Worm (Caenorhabditis elegans) whole organism, young adult: ENCODE measurements around the gene pus-1.

Experiments used
- F55B11.4 ChIP-seq: sonication (generic microtip); optimal IDR thresholded peaks from 2 replicates; lab custom pipeline; 2016; ENCODE audit warnings: missing compliant biosample characterization, missing genetic modification characterization, borderline replicate concordance; ENCODE audit not compliant: insufficient read depth
- K11D2.4 ChIP-seq: fragments of 200-800 bp; sonication (Bioruptor generic); IDR thresholded peaks from 2 replicates; pipeline ENCODE4 v1.3.6; 2022; ENCODE audit warnings: missing genetic modification reagents, missing genetic modification characterization, missing compliant biosample characterization
- T26A5.8 ChIP-seq: sonication (generic microtip); optimal IDR thresholded peaks from 2 replicates; lab custom pipeline; 2016; ENCODE audit warnings: missing genetic modification characterization, missing compliant biosample characterization
- Y53F4B.3 ChIP-seq: fragments of 200-800 bp; sonication (Bioruptor generic); IDR thresholded peaks from 2 replicates; pipeline ENCODE4 v1.3.6; 2022; ENCODE audit warnings: missing genetic modification reagents, missing genetic modification characterization, missing compliant biosample characterization
- Y79H2A.3 ChIP-seq: fragments of 200-800 bp; sonication (Bioruptor generic); conservative IDR thresholded peaks from 2 replicates; pipeline ENCODE4 v1.3.6; 2022; ENCODE audit warnings: missing genetic modification reagents, missing genetic modification characterization, missing compliant biosample characterization
- ZK185.1 ChIP-seq: sonication (generic microtip); optimal IDR thresholded peaks from 2 replicates; lab custom pipeline; 2016; ENCODE audit warnings: mild to moderate bottlenecking, missing genetic modification characterization, missing compliant biosample characterization; ENCODE audit not compliant: poor library complexity, severe bottlenecking
- ama-1 ChIP-seq, 3 experiments: fragments of 150-350 bp in 1 of 3; sonication (generic microtip) in 2 of 3; optimal IDR thresholded peaks; 2 replicates each; lab custom pipeline; 2014 to 2018; ENCODE audit warnings: missing biosample characterization in 2 of 3, missing genetic modification characterization in 2 of 3, missing genetic modification reagents in 2 of 3
- athp-1 ChIP-seq: sonication (generic microtip); optimal IDR thresholded peaks from 2 replicates; lab custom pipeline; 2017; ENCODE audit warnings: mild to moderate bottlenecking, missing genetic modification characterization, missing compliant biosample characterization
- attf-6 ChIP-seq: fragments of 200-800 bp; sonication (Bioruptor generic); IDR thresholded peaks from 2 replicates; pipeline ENCODE4 v1.3.6; 2022; ENCODE audit warnings: missing genetic modification reagents, missing genetic modification characterization, missing compliant biosample characterization
- bed-2 ChIP-seq: fragments of 200-800 bp; sonication (Bioruptor generic); IDR thresholded peaks from 2 replicates; pipeline ENCODE4 v1.3.6; 2022; ENCODE audit warnings: missing genetic modification reagents, missing genetic modification characterization, missing compliant biosample characterization
- ceh-79 ChIP-seq: sonication (generic microtip); optimal IDR thresholded peaks from 2 replicates; lab custom pipeline; 2017; ENCODE audit warnings: mild to moderate bottlenecking, missing genetic modification characterization, missing compliant biosample characterization
- dpff-1 ChIP-seq: sonication (generic microtip); optimal IDR thresholded peaks from 2 replicates; lab custom pipeline; 2017; ENCODE audit warnings: mild to moderate bottlenecking, missing genetic modification characterization, missing compliant biosample characterization
- dpl-1 ChIP-seq: fragments of 150-350 bp; optimal IDR thresholded peaks from 2 replicates; lab custom pipeline; 2014; ENCODE audit warnings: missing biosample characterization, missing genetic modification reagents, missing genetic modification characterization
- egl-18 ChIP-seq: fragments of 200-800 bp; sonication (Bioruptor generic); IDR thresholded peaks from 2 replicates; pipeline ENCODE4 v1.3.6; 2022; ENCODE audit warnings: missing genetic modification reagents, missing genetic modification characterization, missing compliant biosample characterization
- egl-44 ChIP-seq: fragments of 200-800 bp; sonication (Bioruptor generic); IDR thresholded peaks from 2 replicates; pipeline ENCODE4 v1.3.6; 2022; ENCODE audit warnings: missing genetic modification reagents, missing genetic modification characterization, missing compliant biosample characterization
- egrh-3 ChIP-seq: fragments of 200-800 bp; sonication (Bioruptor generic); IDR thresholded peaks from 2 replicates; pipeline ENCODE4 v1.3.6; 2022; ENCODE audit warnings: missing genetic modification reagents, missing genetic modification characterization, missing compliant biosample characterization
- ekl-4 ChIP-seq: fragments of 200-800 bp; sonication (Bioruptor generic); IDR thresholded peaks from 2 replicates; pipeline ENCODE4 v1.3.6; 2022; ENCODE audit warnings: missing genetic modification reagents, missing genetic modification characterization, missing compliant biosample characterization
- hlh-12 ChIP-seq: sonication (generic microtip); optimal IDR thresholded peaks from 2 replicates; lab custom pipeline; 2016; ENCODE audit warnings: missing genetic modification characterization, missing compliant biosample characterization
- hmg-1.2 ChIP-seq: fragments of 200-800 bp; sonication (Bioruptor generic); IDR thresholded peaks from 2 replicates; pipeline ENCODE4 v1.3.6; 2022; ENCODE audit warnings: missing genetic modification reagents, missing genetic modification characterization, missing compliant biosample characterization
- lag-1 ChIP-seq: fragments of 200-800 bp; sonication (Bioruptor generic); IDR thresholded peaks from 2 replicates; pipeline ENCODE4 v1.3.6; 2022; ENCODE audit warnings: missing genetic modification reagents, missing genetic modification characterization, missing compliant biosample characterization
- lin-54 ChIP-seq: fragments of 200-800 bp; sonication (Bioruptor generic); optimal IDR thresholded peaks from 2 replicates; lab custom pipeline; 2018; ENCODE audit warnings: mild to moderate bottlenecking, missing genetic modification characterization, missing compliant biosample characterization
- lsl-1 ChIP-seq: fragments of 200-800 bp; sonication (Bioruptor generic); optimal IDR thresholded peaks from 2 replicates; lab custom pipeline; 2018; ENCODE audit warnings: mild to moderate bottlenecking, missing genetic modification characterization, moderate library complexity, missing compliant biosample characterization
- lsy-27 ChIP-seq: sonication (generic microtip); optimal IDR thresholded peaks from 2 replicates; lab custom pipeline; 2017; ENCODE audit warnings: missing genetic modification characterization, mild to moderate bottlenecking, missing compliant biosample characterization, antibody characterized with exemption, missing genotype, borderline replicate concordance; ENCODE audit not compliant: insufficient read depth
- madf-8 ChIP-seq: fragments of 200-800 bp; sonication (Bioruptor generic); conservative IDR thresholded peaks from 2 replicates; pipeline ENCODE4 v1.3.6; 2022; ENCODE audit warnings: missing genetic modification reagents, missing genetic modification characterization, missing compliant biosample characterization
- mxl-1 ChIP-seq: sonication (generic microtip); optimal IDR thresholded peaks from 2 replicates; lab custom pipeline; 2016; ENCODE audit warnings: missing genetic modification characterization, missing compliant biosample characterization
- nfya-1 ChIP-seq: sonication (generic microtip); optimal IDR thresholded peaks from 2 replicates; lab custom pipeline; 2017; ENCODE audit warnings: antibody characterized with exemption, missing compliant biosample characterization, missing genetic modification characterization, borderline replicate concordance; ENCODE audit not compliant: insufficient read depth
- nfya-2 ChIP-seq: fragments of 200-800 bp; sonication (Bioruptor generic); IDR thresholded peaks from 2 replicates; pipeline ENCODE4 v1.3.6; 2022; ENCODE audit warnings: missing genetic modification reagents, missing genetic modification characterization, missing compliant biosample characterization
- nhr-80 ChIP-seq: sonication (generic microtip); optimal IDR thresholded peaks from 2 replicates; lab custom pipeline; 2016; ENCODE audit warnings: missing genetic modification characterization, missing compliant biosample characterization
- nhr-90 ChIP-seq: sonication (generic microtip); optimal IDR thresholded peaks from 2 replicates; lab custom pipeline; 2016; ENCODE audit warnings: missing genotype, mild to moderate bottlenecking, missing genetic modification characterization, missing compliant biosample characterization
- pbrm-1 ChIP-seq: fragments of 200-800 bp; sonication (Bioruptor generic); IDR thresholded peaks from 2 replicates; pipeline ENCODE4 v1.3.6; 2022; ENCODE audit warnings: missing genetic modification reagents, missing genetic modification characterization, missing compliant biosample characterization
- pha-4 ChIP-seq: fragments of 150-350 bp; sonication (generic microtip); optimal IDR thresholded peaks from 2 replicates; lab custom pipeline; 2014; ENCODE audit warnings: missing biosample characterization, missing genetic modification reagents, missing genetic modification characterization
- repo-1 ChIP-seq: sonication (generic microtip); optimal IDR thresholded peaks from 2 replicates; lab custom pipeline; 2017; ENCODE audit warnings: mild to moderate bottlenecking, missing genetic modification characterization, missing compliant biosample characterization
- snpc-1.3 ChIP-seq: sonication (generic microtip); optimal IDR thresholded peaks from 2 replicates; lab custom pipeline; 2017; ENCODE audit warnings: missing genetic modification characterization, mild to moderate bottlenecking, missing compliant biosample characterization, antibody characterized with exemption, moderate library complexity, missing genotype, missing genetic modification reagents; ENCODE audit not compliant: insufficient read depth
- somi-1 ChIP-seq: fragments of 200-800 bp; sonication (Bioruptor generic); optimal IDR thresholded peaks from 2 replicates; lab custom pipeline; 2018; ENCODE audit warnings: mild to moderate bottlenecking, missing genetic modification characterization, missing compliant biosample characterization
- tbx-9 ChIP-seq: sonication (generic microtip); optimal IDR thresholded peaks from 2 replicates; lab custom pipeline; 2016; ENCODE audit warnings: borderline replicate concordance, missing genetic modification characterization, inconsistent platforms, missing compliant biosample characterization
- unc-130 ChIP-seq: sonication (generic microtip); optimal IDR thresholded peaks from 2 replicates; lab custom pipeline; 2016; ENCODE audit warnings: missing genetic modification reagents, missing genetic modification characterization, missing compliant biosample characterization
- xnd-1 ChIP-seq: sonication (generic microtip); optimal IDR thresholded peaks from 2 replicates; lab custom pipeline; 2016; ENCODE audit warnings: missing genotype, missing genetic modification reagents, missing genetic modification characterization, missing compliant biosample characterization
- zfh-2 ChIP-seq: fragments of 200-800 bp; sonication (Bioruptor generic); conservative IDR thresholded peaks from 2 replicates; pipeline ENCODE4 v1.3.6; 2022; ENCODE audit warnings: missing genetic modification reagents, missing genetic modification characterization, missing compliant biosample characterization
- ztf-18 ChIP-seq: sonication (generic microtip); optimal IDR thresholded peaks from 2 replicates; lab custom pipeline; 2016; ENCODE audit warnings: missing genotype, mild to moderate bottlenecking, missing genetic modification characterization, missing compliant biosample characterization
- ztf-25 ChIP-seq: fragments of 200-800 bp; sonication (Bioruptor generic); IDR thresholded peaks from 2 replicates; pipeline ENCODE4 v1.3.6; 2022; ENCODE audit warnings: missing genetic modification reagents, missing genetic modification characterization, missing compliant biosample characterization
- ztf-26 ChIP-seq: sonication (generic microtip); optimal IDR thresholded peaks from 2 replicates; lab custom pipeline; 2017; ENCODE audit warnings: missing genetic modification characterization, missing compliant biosample characterization

pus-1 gene

DNA sequence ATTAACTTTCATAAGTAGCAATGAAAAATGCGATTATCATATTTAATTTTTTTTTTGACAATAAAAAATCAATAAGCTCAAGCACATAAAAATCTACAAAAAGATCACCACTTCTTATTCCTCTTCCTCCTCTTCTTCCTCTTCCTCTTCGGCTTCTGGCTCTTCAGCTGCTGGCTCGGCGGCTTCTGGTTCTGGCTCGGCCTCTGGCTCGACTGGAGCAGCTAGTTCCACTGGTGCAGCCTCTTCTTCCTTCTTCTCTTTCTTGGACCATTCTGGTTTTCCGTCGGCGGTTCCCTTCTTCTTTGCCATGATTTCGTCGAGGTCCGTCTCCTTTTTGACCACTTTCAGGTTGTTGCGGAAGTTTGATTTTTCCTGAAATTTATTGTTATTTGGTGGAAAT, 38.9 kb upstream of the pus-1 start:
- TF ChIP-seq egl-18 (GFP tag; lab: Robert Waterston, UW) (no peak), egrh-3 (GFP tag; lab: Robert Waterston, UW) (peak; percentile 52; the same call in 1 of the 2 replicates), Y53F4B.3 (GFP tag; lab: Robert Waterston, UW) (no peak)

- TF ChIP-seq pha-4 (no peak), xnd-1 (tag; lab: Kevin White, UChicago) (no peak), nfya-1 (no peak), ceh-79 (no peak), Y79H2A.3 (GFP tag; lab: Robert Waterston, UW) (no peak), Y53F4B.3 (GFP tag; lab: Robert Waterston, UW) (no peak), unc-130 (GFP tag; lab: Kevin White, UChicago) (no peak), repo-1 (no peak), zfh-2 (GFP tag; lab: Robert Waterston, UW) (no peak), dpl-1 (no peak), somi-1 (no peak), ama-1 (optimal IDR thresholded peaks at IDR 0.05; lab: Kevin White, UChicago) (no peak), ama-1 (GFP tag; optimal IDR thresholded peaks at IDR 0.05; lab: Kevin White, UChicago) (no peak), ztf-18 (no peak), F55B11.4 (tag; lab: Kevin White, UChicago) (no peak)
Measured at ce11 chrV:16832865-16833264, 38.1 kb upstream of the pus-1 start, which contains the start of gene phy-3. phy-3 (plus strand) TSS chrV:16833165.

DNA sequence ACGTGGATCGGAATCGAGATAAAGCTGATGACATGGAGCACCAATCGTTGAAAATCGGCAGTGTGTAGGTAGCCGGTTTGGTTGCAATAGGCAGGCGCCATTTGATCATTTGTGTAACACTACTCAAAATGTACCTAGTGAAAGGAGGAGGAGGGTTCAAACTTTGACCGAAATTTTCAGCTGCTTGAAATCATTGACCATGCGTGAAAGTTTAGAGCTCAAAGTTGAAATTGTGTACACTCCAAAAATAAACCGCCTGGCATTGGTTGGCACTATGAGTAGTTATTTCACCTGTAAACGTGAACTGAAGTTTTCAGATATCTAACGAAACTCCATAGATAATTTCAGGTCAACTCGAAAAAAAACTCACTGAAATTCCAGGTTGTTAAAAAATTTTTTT, 37.2 kb upstream of the pus-1 start, which contains the start of gene srh-215:
srh-215 (minus strand) TSS at position 101 of the 400 bp plus-strand sequence.
- TF ChIP-seq ztf-26 (tag; lab: Kevin White, UChicago) (no peak), snpc-1.3 (no peak), madf-8 (GFP tag; lab: Robert Waterston, UW) (no peak), ztf-25 (no peak), ekl-4 (GFP tag; lab: Robert Waterston, UW) (no peak), tbx-9 (no peak), athp-1 (tag; lab: Kevin White, UChicago) (no peak), pbrm-1 (GFP tag; lab: Robert Waterston, UW) (no peak), nfya-2 (GFP tag; lab: Robert Waterston, UW) (no peak), nhr-90 (tag; lab: Kevin White, UChicago) (no peak), K11D2.4 (GFP tag; lab: Robert Waterston, UW) (no peak), egl-44 (GFP tag; lab: Robert Waterston, UW) (no peak), lag-1 (GFP tag; lab: Robert Waterston, UW) (no peak), attf-6 (GFP tag; lab: Robert Waterston, UW) (no peak), dpff-1 (tag; lab: Kevin White, UChicago) (no peak), mxl-1 (tag; lab: Kevin White, UChicago) (no peak), lin-54 (GFP tag; lab: Kevin White, UChicago) (no peak), dpl-1 (no peak), T26A5.8 (tag; lab: Kevin White, UChicago) (no peak), hlh-12 (no peak)

DNA sequence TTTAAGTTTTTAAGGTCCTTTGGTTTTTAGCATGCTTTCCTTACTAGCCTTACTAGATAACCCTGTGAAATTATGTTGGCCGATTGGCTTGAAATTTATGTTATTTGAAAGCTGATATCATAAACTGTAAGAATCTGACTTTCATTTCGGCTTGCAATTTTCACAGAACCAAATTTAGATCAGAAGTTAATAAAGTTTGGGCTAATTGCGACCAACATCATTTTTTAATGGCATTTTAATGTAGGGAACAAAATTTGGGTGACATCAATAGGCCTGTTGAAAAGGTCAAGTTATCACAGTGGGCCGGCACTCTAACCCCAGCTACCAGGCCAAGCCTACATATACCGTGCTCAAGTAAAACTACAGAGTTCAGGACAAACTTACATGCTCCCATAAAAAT, 36.6 kb upstream of the pus-1 start:
- TF ChIP-seq ZK185.1 (no peak), hmg-1.2 (GFP tag; lab: Robert Waterston, UW) (no peak), nhr-80 (no peak), lsl-1 (no peak), lsy-27 (no peak), bed-2 (GFP tag; lab: Robert Waterston, UW) (no peak), repo-1 (no peak)
